Fruit fly (Drosophila melanogaster): ENCODE data around the gene CaMKII.

CaMKII gene

DNA sequence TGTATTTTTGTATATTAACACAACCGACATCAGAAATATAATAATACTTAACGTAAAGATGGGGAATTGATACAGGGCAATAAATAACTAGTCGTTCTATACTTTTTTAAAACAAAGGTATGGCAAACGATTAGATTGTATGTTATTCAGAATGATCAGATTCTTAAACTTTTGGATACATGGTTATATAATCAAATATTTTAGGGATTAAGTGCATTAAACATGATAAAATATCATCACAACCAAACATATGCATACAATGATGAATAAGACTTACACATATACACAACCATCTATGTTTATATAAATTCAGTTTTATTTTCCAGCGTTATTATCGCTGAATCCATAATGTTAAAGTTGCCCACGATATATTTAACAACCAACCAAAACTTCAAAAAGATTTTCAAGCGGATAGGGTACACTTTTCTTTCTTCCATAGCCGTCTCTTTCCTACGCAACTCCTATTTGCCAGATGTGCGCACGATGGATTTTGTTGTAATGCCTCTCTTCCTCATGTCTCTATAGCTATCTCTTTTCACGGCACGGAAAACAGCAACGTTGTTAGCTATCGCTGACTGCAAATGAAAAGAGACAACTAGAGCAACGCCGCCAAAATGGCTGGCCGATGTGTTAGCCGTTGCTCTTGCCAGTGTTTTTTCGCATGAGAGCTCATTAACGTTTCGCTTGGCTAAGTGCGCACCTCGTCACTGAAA lies 64.3 kb downstream of the CaMKII start, which contains the start of gene toy:
TSS of gene toy (plus strand) at position 668 of the 713 bp plus-strand sequence.
- TF ChIP-seq Myc (optimal IDR thresholded peaks at IDR 0.05) (no peak), insv (optimal IDR thresholded peaks at IDR 0.05) (no peak), psq (optimal IDR thresholded peaks at IDR 0.05) (no peak), h (optimal IDR thresholded peaks at IDR 0.05) (no peak)

DNA sequence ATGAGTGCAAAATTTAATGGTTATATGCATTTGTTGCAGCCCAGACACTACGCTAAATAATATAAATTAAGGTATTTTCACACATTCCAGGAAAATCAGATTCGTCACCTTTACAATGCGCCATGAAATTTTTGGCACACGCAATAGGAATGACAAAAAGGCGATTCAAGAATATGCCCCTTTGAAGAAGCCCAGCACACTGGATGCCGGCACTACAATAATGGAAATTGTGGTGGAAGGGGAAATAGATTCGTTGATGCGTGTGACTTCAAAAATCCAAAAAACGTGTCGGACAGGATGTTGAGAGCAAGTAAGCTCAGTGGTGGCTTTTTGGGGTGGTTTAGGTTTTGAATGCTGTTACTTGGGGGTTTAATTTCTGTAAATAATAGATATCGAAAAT lies 65.1 kb downstream of the CaMKII start:
- TF ChIP-seq Sin3A (optimal IDR thresholded peaks at IDR 0.05) (no peak), h (optimal IDR thresholded peaks at IDR 0.05) (no peak), insv (optimal IDR thresholded peaks at IDR 0.05) (no peak), psq (optimal IDR thresholded peaks at IDR 0.05) (no peak), ttk (optimal IDR thresholded peaks at IDR 0.05) (no peak), Myc (optimal IDR thresholded peaks at IDR 0.05) (no peak)

All from Kc167 (cell line).